Worm (Caenorhabditis elegans) whole organism, late embryonic: ENCODE data around the gene fbxc-25.

Source experiments
- C38D4.7 ChIP-seq: fragments of 200-800 bp; sonication (Bioruptor generic); optimal IDR thresholded peaks from 2 replicates; lab custom pipeline; 2018; ENCODE audit warnings: mild to moderate bottlenecking, missing genetic modification characterization, moderate library complexity, missing compliant biosample characterization
- ceh-24 ChIP-seq: sonication (generic microtip); optimal IDR thresholded peaks from 2 replicates; lab custom pipeline; 2016; ENCODE audit warnings: mild to moderate bottlenecking, missing genetic modification characterization, missing compliant biosample characterization
- ceh-9 ChIP-seq: sonication (generic microtip); optimal IDR thresholded peaks from 2 replicates; lab custom pipeline; 2016; ENCODE audit warnings: mild to moderate bottlenecking, missing genetic modification characterization, inconsistent platforms, missing compliant biosample characterization
- dmd-4 ChIP-seq: sonication (generic microtip); optimal IDR thresholded peaks from 2 replicates; lab custom pipeline; 2016; ENCODE audit warnings: borderline replicate concordance, missing genetic modification characterization, missing compliant biosample characterization
- ets-4 ChIP-seq: sonication (generic microtip); optimal IDR thresholded peaks from 2 replicates; lab custom pipeline; 2016; ENCODE audit warnings: missing genetic modification characterization, missing compliant biosample characterization
- hlh-6 ChIP-seq: sonication (generic microtip); optimal IDR thresholded peaks from 2 replicates; lab custom pipeline; 2016; ENCODE audit warnings: missing genotype, missing genetic modification characterization, missing compliant biosample characterization
- nhr-11 ChIP-seq: fragments of 150-350 bp; optimal IDR thresholded peaks from 2 replicates; lab custom pipeline; 2014; ENCODE audit warnings: missing biosample characterization, missing genetic modification characterization
- npax-4 ChIP-seq: sonication (generic microtip); optimal IDR thresholded peaks from 2 replicates; lab custom pipeline; 2016; ENCODE audit warnings: missing genetic modification characterization, missing compliant biosample characterization
- pag-3 ChIP-seq: sonication (generic microtip); optimal IDR thresholded peaks from 2 replicates; lab custom pipeline; 2016; ENCODE audit warnings: missing compliant biosample characterization, missing genetic modification characterization, borderline replicate concordance
- pha-4 ChIP-seq: fragments of 150-350 bp; optimal IDR thresholded peaks from 2 replicates; lab custom pipeline; 2018; ENCODE audit warnings: missing biosample characterization, missing genetic modification reagents, missing genetic modification characterization
- ref-2 ChIP-seq: sonication (generic microtip); optimal IDR thresholded peaks from 2 replicates; lab custom pipeline; 2016; ENCODE audit warnings: missing genetic modification characterization, missing compliant biosample characterization

- TF ChIP-seq pha-4 (tag; lab: Kevin White, UChicago), result no peak
- no peak for TF ChIP-seq C38D4.7 (GFP tag; lab: Kevin White, UChicago)
- TF ChIP-seq dmd-4 (tag; lab: Kevin White, UChicago), result no peak
- no peak for TF ChIP-seq hlh-6 (tag; lab: Kevin White, UChicago)
- no peak for TF ChIP-seq nhr-11 (tag; lab: Kevin White, UChicago)
- TF ChIP-seq ceh-9, result no peak
- TF ChIP-seq ref-2 (tag; lab: Kevin White, UChicago), result no peak
- no peak for TF ChIP-seq ets-4 (tag; lab: Kevin White, UChicago)
- TF ChIP-seq npax-4 (tag; lab: Kevin White, UChicago), result no peak
- no peak for TF ChIP-seq pag-3
- no peak for TF ChIP-seq ceh-24 (tag; lab: Kevin White, UChicago)
Measured at ce11 chrII:2300861-2301260, 4.8 kb upstream of the fbxc-25 start, which contains the start of gene B0281.5.
